Worm (Caenorhabditis elegans) whole organism, late embryonic: ENCODE data around the gene srh-286.

Experiments
- C08G9.2 ChIP-seq: sonication (generic microtip); optimal IDR thresholded peaks from 2 replicates; lab custom pipeline; 2016; ENCODE audit warnings: mild to moderate bottlenecking, missing genetic modification characterization, moderate library complexity, missing compliant biosample characterization
- F13H6.1 ChIP-seq: sonication (generic microtip); optimal IDR thresholded peaks from 2 replicates; lab custom pipeline; 2016; ENCODE audit warnings: missing genetic modification characterization, missing compliant biosample characterization
- K02D7.2 ChIP-seq: sonication (generic microtip); optimal IDR thresholded peaks from 2 replicates; lab custom pipeline; 2017; ENCODE audit warnings: mild to moderate bottlenecking, missing genetic modification characterization, missing compliant biosample characterization
- K09A11.1 ChIP-seq: sonication (generic microtip); optimal IDR thresholded peaks from 2 replicates; lab custom pipeline; 2017; ENCODE audit warnings: antibody characterized with exemption, mild to moderate bottlenecking, missing genetic modification characterization, missing compliant biosample characterization; ENCODE audit not compliant: insufficient read depth
- Y22D7AL.16 ChIP-seq: sonication (generic microtip); optimal IDR thresholded peaks from 2 replicates; lab custom pipeline; 2016; ENCODE audit warnings: missing genetic modification characterization, missing compliant biosample characterization
- ahr-1 ChIP-seq: sonication (generic microtip); optimal IDR thresholded peaks from 2 replicates; lab custom pipeline; 2016; ENCODE audit warnings: missing genetic modification characterization, missing compliant biosample characterization
- ama-1 ChIP-seq: fragments of 150-350 bp; optimal IDR thresholded peaks from 2 replicates; lab custom pipeline; 2014
- ceh-18 ChIP-seq: sonication (generic microtip); optimal IDR thresholded peaks from 2 replicates; lab custom pipeline; 2016; ENCODE audit warnings: missing genetic modification characterization, missing compliant biosample characterization
- ceh-19 ChIP-seq: fragments of 200-800 bp; sonication (Bioruptor generic); optimal IDR thresholded peaks from 2 replicates; lab custom pipeline; 2018; ENCODE audit warnings: mild to moderate bottlenecking, missing genetic modification characterization, missing compliant biosample characterization
- ceh-2 ChIP-seq: sonication (generic microtip); optimal IDR thresholded peaks from 2 replicates; lab custom pipeline; 2016; ENCODE audit warnings: missing genotype, missing genetic modification characterization, missing compliant biosample characterization
- ceh-22 ChIP-seq: sonication (generic microtip); optimal IDR thresholded peaks from 2 replicates; lab custom pipeline; 2017; ENCODE audit warnings: missing biosample characterization, missing genetic modification characterization
- ceh-24 ChIP-seq: sonication (generic microtip); optimal IDR thresholded peaks from 2 replicates; lab custom pipeline; 2016; ENCODE audit warnings: mild to moderate bottlenecking, missing genetic modification characterization, missing compliant biosample characterization
- ceh-34 ChIP-seq: sonication (generic microtip); optimal IDR thresholded peaks from 2 replicates; lab custom pipeline; 2016; ENCODE audit warnings: mild to moderate bottlenecking, missing genetic modification characterization, missing compliant biosample characterization
- ceh-45 ChIP-seq: fragments of 200-800 bp; sonication (Bioruptor generic); IDR thresholded peaks from 2 replicates; pipeline ENCODE4 v1.3.6; 2022; ENCODE audit warnings: missing genetic modification reagents, missing genetic modification characterization, missing compliant biosample characterization
- ceh-9 ChIP-seq: sonication (generic microtip); optimal IDR thresholded peaks from 2 replicates; lab custom pipeline; 2016; ENCODE audit warnings: mild to moderate bottlenecking, missing genetic modification characterization, inconsistent platforms, missing compliant biosample characterization
- dve-1 ChIP-seq: sonication (generic microtip); optimal IDR thresholded peaks from 2 replicates; lab custom pipeline; 2017; ENCODE audit warnings: antibody characterized with exemption, mild to moderate bottlenecking, missing genetic modification characterization, missing compliant biosample characterization
- elt-4 ChIP-seq: sonication (generic microtip); optimal IDR thresholded peaks from 2 replicates; lab custom pipeline; 2016; ENCODE audit warnings: missing genetic modification characterization, missing compliant biosample characterization
- ets-4 ChIP-seq: sonication (generic microtip); optimal IDR thresholded peaks from 2 replicates; lab custom pipeline; 2016; ENCODE audit warnings: missing genetic modification characterization, missing compliant biosample characterization
- fkh-10 ChIP-seq: fragments of 150-350 bp; optimal IDR thresholded peaks from 2 replicates; lab custom pipeline; 2014; ENCODE audit warnings: missing biosample characterization, missing genetic modification reagents, missing genetic modification characterization
- fkh-6 ChIP-seq: sonication (generic microtip); optimal IDR thresholded peaks from 2 replicates; lab custom pipeline; 2016; ENCODE audit warnings: missing genetic modification characterization, missing compliant biosample characterization
- gmeb-2 ChIP-seq: sonication (generic microtip); optimal IDR thresholded peaks from 2 replicates; lab custom pipeline; 2016; ENCODE audit warnings: missing genetic modification characterization, inconsistent platforms, missing compliant biosample characterization
- hlh-13 ChIP-seq: fragments of 200-800 bp; sonication (Bioruptor generic); optimal IDR thresholded peaks from 2 replicates; lab custom pipeline; 2018; ENCODE audit warnings: mild to moderate bottlenecking, missing genetic modification characterization, missing compliant biosample characterization
- hlh-30 ChIP-seq: sonication (generic microtip); optimal IDR thresholded peaks from 2 replicates; lab custom pipeline; 2017; ENCODE audit warnings: antibody characterized with exemption, missing genetic modification characterization, missing compliant biosample characterization; ENCODE audit not compliant: insufficient read depth
- hlh-6 ChIP-seq: sonication (generic microtip); optimal IDR thresholded peaks from 2 replicates; lab custom pipeline; 2016; ENCODE audit warnings: missing genotype, missing genetic modification characterization, missing compliant biosample characterization
- lim-6 ChIP-seq: sonication (generic microtip); optimal IDR thresholded peaks from 2 replicates; lab custom pipeline; 2016; ENCODE audit warnings: missing genetic modification characterization, missing compliant biosample characterization
- nfya-1 ChIP-seq: sonication (generic microtip); optimal IDR thresholded peaks from 2 replicates; lab custom pipeline; 2017; ENCODE audit warnings: missing genetic modification characterization, mild to moderate bottlenecking, missing compliant biosample characterization, antibody characterized with exemption, moderate library complexity
- nhr-232 ChIP-seq: sonication (generic microtip); optimal IDR thresholded peaks from 2 replicates; lab custom pipeline; 2016; ENCODE audit warnings: missing genetic modification characterization, missing compliant biosample characterization
- npax-4 ChIP-seq: sonication (generic microtip); optimal IDR thresholded peaks from 2 replicates; lab custom pipeline; 2016; ENCODE audit warnings: missing genetic modification characterization, missing compliant biosample characterization
- pha-2 ChIP-seq: sonication (generic microtip); optimal IDR thresholded peaks from 2 replicates; lab custom pipeline; 2017; ENCODE audit warnings: mild to moderate bottlenecking, missing genetic modification characterization, missing compliant biosample characterization
- pha-4 ChIP-seq: fragments of 150-350 bp; optimal IDR thresholded peaks from 2 replicates; lab custom pipeline; 2018; ENCODE audit warnings: missing biosample characterization, missing genetic modification reagents, missing genetic modification characterization
- pqm-1 ChIP-seq: sonication (generic microtip); optimal IDR thresholded peaks from 2 replicates; lab custom pipeline; 2016; ENCODE audit warnings: missing genetic modification characterization, missing compliant biosample characterization
- ref-2 ChIP-seq: sonication (generic microtip); optimal IDR thresholded peaks from 2 replicates; lab custom pipeline; 2016; ENCODE audit warnings: missing genetic modification characterization, missing compliant biosample characterization
- rnt-1 ChIP-seq: sonication (generic microtip); optimal IDR thresholded peaks from 2 replicates; lab custom pipeline; 2016; ENCODE audit warnings: missing genetic modification characterization, missing compliant biosample characterization
- sdc-2 ChIP-seq: sonication (generic microtip); optimal IDR thresholded peaks from 2 replicates; lab custom pipeline; 2016; ENCODE audit warnings: missing genotype, missing genetic modification characterization, missing compliant biosample characterization
- sox-2 ChIP-seq: fragments of 200-800 bp; sonication (Bioruptor generic); IDR thresholded peaks from 2 replicates; pipeline ENCODE4 v1.3.6; 2022; ENCODE audit warnings: missing genetic modification reagents, missing genetic modification characterization, missing compliant biosample characterization
- tbx-2 ChIP-seq: sonication (generic microtip); optimal IDR thresholded peaks from 2 replicates; lab custom pipeline; 2016; ENCODE audit warnings: missing genetic modification characterization, missing compliant biosample characterization
- tbx-7 ChIP-seq: sonication (generic microtip); optimal IDR thresholded peaks from 2 replicates; lab custom pipeline; 2016; ENCODE audit warnings: missing genotype, missing genetic modification characterization, missing compliant biosample characterization
- ttx-3 ChIP-seq: sonication (generic microtip); optimal IDR thresholded peaks from 2 replicates; lab custom pipeline; 2016; ENCODE audit warnings: missing genetic modification reagents, missing genetic modification characterization, missing compliant biosample characterization
- unc-86 ChIP-seq: sonication (generic microtip); optimal IDR thresholded peaks from 2 replicates; lab custom pipeline; 2016; ENCODE audit warnings: missing genetic modification characterization, missing compliant biosample characterization
- ztf-16 ChIP-seq: sonication (generic microtip); optimal IDR thresholded peaks from 2 replicates; lab custom pipeline; 2017; ENCODE audit warnings: missing genetic modification characterization, missing compliant biosample characterization

The srh-286 gene

DNA sequence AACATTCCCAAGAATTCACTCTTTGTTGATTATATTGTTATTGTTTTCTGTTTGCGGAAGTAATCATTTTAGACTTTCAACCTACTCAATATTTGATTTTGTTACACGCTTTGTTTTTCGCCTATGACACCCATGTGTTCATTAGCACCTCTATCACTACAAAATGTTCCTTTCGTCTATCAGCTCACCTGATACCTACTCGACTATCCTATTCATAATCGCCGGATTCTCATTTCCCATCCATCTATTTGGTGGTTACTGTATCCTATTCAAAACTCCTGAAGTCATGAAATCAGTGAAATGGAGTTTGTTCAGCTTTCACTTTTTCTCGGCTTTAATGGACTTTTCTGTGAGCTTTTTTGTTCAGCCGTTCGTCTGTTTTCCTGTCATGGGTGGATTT lies 38.7 kb downstream of the srh-286 start, which contains the start of gene srh-291:
TSS of gene srh-291 (plus strand) at position 301 of the 400 bp plus-strand sequence.
- TF ChIP-seq ama-1 (lab: Kevin White, UChicago): no peak
- TF ChIP-seq ceh-22 (tag; lab: Kevin White, UChicago): no peak
- no peak for TF ChIP-seq gmeb-2 (tag; lab: Kevin White, UChicago)
- no peak for TF ChIP-seq ahr-1 (tag; lab: Kevin White, UChicago)
- no peak for TF ChIP-seq ttx-3 (tag; lab: Kevin White, UChicago)
- TF ChIP-seq hlh-6 (tag; lab: Kevin White, UChicago): no peak
- no peak for TF ChIP-seq C08G9.2 (tag; lab: Kevin White, UChicago)
- no peak for TF ChIP-seq nfya-1 (tag; lab: Kevin White, UChicago)
- TF ChIP-seq nhr-232 (tag; lab: Kevin White, UChicago): no peak
- TF ChIP-seq ceh-2: no peak
- no peak for TF ChIP-seq pqm-1 (tag; lab: Kevin White, UChicago)
- no peak for TF ChIP-seq tbx-2 (tag; lab: Kevin White, UChicago)
- TF ChIP-seq sdc-2 (tag; lab: Kevin White, UChicago): no peak
- TF ChIP-seq sox-2 (GFP tag; lab: Robert Waterston, UW): no peak
- TF ChIP-seq ceh-18: no peak
- no peak for TF ChIP-seq fkh-6 (tag; lab: Kevin White, UChicago)
- no peak for TF ChIP-seq dve-1 (tag; lab: Kevin White, UChicago)
- TF ChIP-seq rnt-1 (tag; lab: Kevin White, UChicago): no peak
- no peak for TF ChIP-seq K09A11.1 (tag; lab: Kevin White, UChicago)

DNA sequence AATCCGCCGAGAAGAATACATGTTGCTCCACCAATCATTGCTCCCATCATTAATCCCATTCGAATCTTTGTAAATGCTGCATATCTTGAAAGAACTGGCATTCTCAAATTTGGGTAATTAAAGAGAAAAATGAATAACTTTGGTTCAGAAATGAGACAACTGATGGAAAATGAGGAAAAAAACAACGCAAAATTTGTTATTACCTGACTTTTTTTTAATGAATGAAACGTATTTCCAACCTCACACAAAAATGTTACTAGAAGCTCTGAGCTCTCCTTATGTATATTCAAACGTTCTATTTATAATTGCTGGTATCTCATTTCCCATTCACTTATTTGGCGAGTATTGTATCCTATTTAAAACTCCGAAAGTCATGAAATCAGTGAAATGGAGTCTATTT lies 41.5 kb downstream of the srh-286 start, which contains the start of the genes Y94A7B.11 and srh-292:
TSS of gene Y94A7B.11 (minus strand) at position 101 of the 400 bp plus-strand sequence.
TSS of gene srh-292 (plus strand) at position 251 of the 400 bp plus-strand sequence.
- TF ChIP-seq ceh-24 (tag; lab: Kevin White, UChicago) (no peak), C08G9.2 (tag; lab: Kevin White, UChicago) (no peak), pqm-1 (tag; lab: Kevin White, UChicago) (no peak), ttx-3 (tag; lab: Kevin White, UChicago) (no peak), ceh-34 (tag; lab: Kevin White, UChicago) (no peak), ets-4 (tag; lab: Kevin White, UChicago) (no peak), lim-6 (tag; lab: Kevin White, UChicago) (no peak), rnt-1 (tag; lab: Kevin White, UChicago) (no peak), K09A11.1 (tag; lab: Kevin White, UChicago) (no peak), unc-86 (tag; lab: Kevin White, UChicago) (no peak)
- TF ChIP-seq, all 69 proteins: peak for 0

DNA sequence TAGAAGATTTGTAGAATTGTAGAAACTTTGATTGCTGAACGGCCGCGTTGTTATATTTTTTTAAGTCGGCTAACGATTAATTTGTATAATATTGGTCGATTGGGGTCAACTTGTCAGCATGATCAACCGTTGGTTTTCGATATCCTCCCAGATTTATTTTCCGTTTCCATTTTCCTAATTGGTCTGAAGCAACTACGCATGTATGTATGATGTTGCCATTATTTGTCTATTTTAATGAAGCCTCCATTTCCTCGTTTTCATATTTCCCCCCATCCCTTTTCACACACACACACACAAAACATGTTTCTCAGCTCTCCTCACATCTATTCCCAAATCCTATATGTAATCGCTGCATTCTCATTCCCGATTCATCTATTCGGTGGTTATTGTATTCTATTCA lies 43.5 kb downstream of the srh-286 start, which contains the start of gene srh-287:
TSS of gene srh-287 (plus strand) at position 301 of the 400 bp plus-strand sequence.
- no peak for TF ChIP-seq ets-4 (tag; lab: Kevin White, UChicago)
- no peak for TF ChIP-seq fkh-10 (GFP tag; lab: Kevin White, UChicago)
- TF ChIP-seq hlh-13 (GFP tag; lab: Kevin White, UChicago): no peak
- TF ChIP-seq F13H6.1: no peak
- TF ChIP-seq ceh-45 (GFP tag; lab: Robert Waterston, UW): no peak
- no peak for TF ChIP-seq tbx-7 (tag; lab: Kevin White, UChicago)

ce11 chrV:17798789-17799188 lies 45.2 kb downstream of the srh-286 start, which contains the start of gene srx-18:
srx-18 (minus strand) TSS chrV:17798889.
- no peak for TF ChIP-seq rnt-1 (tag; lab: Kevin White, UChicago)
- TF ChIP-seq ceh-9 (tag; lab: Kevin White, UChicago): no peak
- no peak for TF ChIP-seq hlh-30 (tag; lab: Kevin White, UChicago)
- no peak for TF ChIP-seq K02D7.2
- no peak for TF ChIP-seq tbx-7 (tag; lab: Kevin White, UChicago)
- TF ChIP-seq ztf-16: no peak
- no peak for TF ChIP-seq pqm-1 (tag; lab: Kevin White, UChicago)
- no peak for TF ChIP-seq ceh-22 (tag; lab: Kevin White, UChicago)
- TF ChIP-seq pha-4 (tag; lab: Kevin White, UChicago): no peak
- TF ChIP-seq ref-2 (tag; lab: Kevin White, UChicago): no peak
- no peak for TF ChIP-seq npax-4
- no peak for TF ChIP-seq C08G9.2 (tag; lab: Kevin White, UChicago)
- TF ChIP-seq ttx-3 (tag; lab: Kevin White, UChicago): no peak
- no peak for TF ChIP-seq ahr-1 (tag; lab: Kevin White, UChicago)
- no peak for TF ChIP-seq Y22D7AL.16 (tag; lab: Kevin White, UChicago)
- no peak for TF ChIP-seq fkh-6 (tag; lab: Kevin White, UChicago)
- TF ChIP-seq elt-4 (tag; lab: Kevin White, UChicago): no peak
- TF ChIP-seq pha-2 (tag; lab: Kevin White, UChicago): no peak
- no peak for TF ChIP-seq ceh-19
